Fruit fly (Drosophila melanogaster) S2 (cell line): ENCODE data around the gene daed.

Experiments
- CG8478 ChIP-seq: fragments of >200 bp; optimal IDR thresholded peaks from 2 replicates; lab custom pipeline; 2018
- CTCF ChIP-seq, 2 experiments: fragments of >200 bp; optimal IDR thresholded peaks; 2 replicates each; lab custom pipeline; 2018

dm6 chr2L:2175090-2175830 lies 40.9 kb downstream of the daed start:
- TF ChIP-seq CTCF (optimal IDR thresholded peaks at IDR 0.05; lab: Kevin White, UChicago) = no peak
- TF ChIP-seq CG8478 = no peak
